Fruit fly (Drosophila melanogaster) Kc167 (cell line): ENCODE data around the gene Amnionless.

Experiments
- Myc ChIP-seq: fragments of >200 bp; optimal IDR thresholded peaks from 2 replicates; lab custom pipeline; 2017; ENCODE audit warnings: missing external identifiers
- Sin3A ChIP-seq: fragments of >200 bp; optimal IDR thresholded peaks from 2 replicates; lab custom pipeline; 2018; ENCODE audit warnings: missing external identifiers
- h ChIP-seq: fragments of >200 bp; optimal IDR thresholded peaks from 3 replicates; lab custom pipeline; 2018; ENCODE audit warnings: missing external identifiers
- psq ChIP-seq: fragments of >200 bp; optimal IDR thresholded peaks from 2 replicates; lab custom pipeline; 2017; ENCODE audit warnings: missing external identifiers
- ttk ChIP-seq: sonication (Bioruptor generic); optimal IDR thresholded peaks from 2 replicates; lab custom pipeline; 2017; ENCODE audit warnings: missing external identifiers

dm6 chr2L:285596-286023 is 3.3 kb downstream of the Amnionless start:
- TF ChIP-seq psq (lab: Kevin White, UChicago) (no peak), h (no peak), ttk (no peak), Myc (lab: Kevin White, UChicago) (no peak), Sin3A (lab: Kevin White, UChicago) (no peak)
